Worm (Caenorhabditis elegans) whole organism, young adult: Measurements from ENCODE around the gene T05H10.8.

Experiments
- B0261.1 ChIP-seq: sonication (generic microtip); optimal IDR thresholded peaks from 2 replicates; lab custom pipeline; 2016; ENCODE audit warnings: mild to moderate bottlenecking, missing genetic modification characterization, moderate library complexity, missing compliant biosample characterization
- D2030.7 ChIP-seq: fragments of 200-800 bp; sonication (Bioruptor generic); IDR thresholded peaks from 2 replicates; pipeline ENCODE4 v1.3.6; 2022; ENCODE audit warnings: missing genetic modification reagents, missing genetic modification characterization, missing compliant biosample characterization
- F33H1.4 ChIP-seq: fragments of 200-800 bp; sonication (Bioruptor generic); IDR thresholded peaks from 2 replicates; pipeline ENCODE4 v1.3.6; 2022; ENCODE audit warnings: missing genetic modification reagents, missing genetic modification characterization, missing compliant biosample characterization
- F37B4.10 ChIP-seq: fragments of 200-800 bp; sonication (Bioruptor generic); IDR thresholded peaks from 2 replicates; pipeline ENCODE4 v1.3.6; 2022; ENCODE audit warnings: missing genetic modification characterization, missing compliant biosample characterization
- F49E8.2 ChIP-seq: sonication (generic microtip); optimal IDR thresholded peaks from 3 replicates; lab custom pipeline; 2017; ENCODE audit warnings: missing genetic modification characterization, mild to moderate bottlenecking, missing compliant biosample characterization, antibody characterized with exemption, moderate library complexity; ENCODE audit not compliant: insufficient read depth
- F57A8.1 ChIP-seq: fragments of 200-800 bp; sonication (Bioruptor generic); optimal IDR thresholded peaks from 2 replicates; lab custom pipeline; 2018; ENCODE audit warnings: mild to moderate bottlenecking, missing genetic modification characterization, moderate library complexity, missing compliant biosample characterization
- F57C9.4 ChIP-seq: sonication (generic microtip); optimal IDR thresholded peaks from 2 replicates; lab custom pipeline; 2017; ENCODE audit warnings: mild to moderate bottlenecking, missing genetic modification characterization, missing compliant biosample characterization
- Y53F4B.3 ChIP-seq: fragments of 200-800 bp; sonication (Bioruptor generic); IDR thresholded peaks from 2 replicates; pipeline ENCODE4 v1.3.6; 2022; ENCODE audit warnings: missing genetic modification reagents, missing genetic modification characterization, missing compliant biosample characterization
- Y53G8AR.9 ChIP-seq: fragments of 200-800 bp; sonication (Bioruptor generic); conservative IDR thresholded peaks from 2 replicates; pipeline ENCODE4 v1.3.6; 2022; ENCODE audit warnings: missing genetic modification reagents, missing genetic modification characterization, missing compliant biosample characterization
- Y67H2A.10 ChIP-seq: fragments of 200-800 bp; sonication (Bioruptor generic); conservative IDR thresholded peaks from 2 replicates; pipeline ENCODE4 v1.3.6; 2022; ENCODE audit warnings: missing genetic modification reagents, missing genetic modification characterization, missing compliant biosample characterization
- akir-1 ChIP-seq: fragments of 200-800 bp; sonication (Bioruptor generic); optimal IDR thresholded peaks from 2 replicates; lab custom pipeline; 2018; ENCODE audit warnings: mild to moderate bottlenecking, missing genetic modification characterization, moderate library complexity, missing compliant biosample characterization
- ama-1 ChIP-seq, 3 experiments: fragments of 150-350 bp in 1 of 3; sonication (generic microtip) in 2 of 3; optimal IDR thresholded peaks; 2 replicates each; lab custom pipeline; 2014 to 2018; ENCODE audit warnings: missing biosample characterization in 2 of 3, missing genetic modification characterization in 2 of 3, missing genetic modification reagents in 2 of 3
- atf-7 ChIP-seq: sonication (generic microtip); optimal IDR thresholded peaks from 2 replicates; lab custom pipeline; 2017; ENCODE audit warnings: mild to moderate bottlenecking, missing genetic modification characterization, missing compliant biosample characterization
- attf-5 ChIP-seq: fragments of 200-800 bp; sonication (Bioruptor generic); optimal IDR thresholded peaks from 2 replicates; lab custom pipeline; 2018; ENCODE audit warnings: mild to moderate bottlenecking, missing genetic modification characterization, missing compliant biosample characterization
- attf-6 ChIP-seq: fragments of 200-800 bp; sonication (Bioruptor generic); IDR thresholded peaks from 2 replicates; pipeline ENCODE4 v1.3.6; 2022; ENCODE audit warnings: missing genetic modification reagents, missing genetic modification characterization, missing compliant biosample characterization
- bed-1 ChIP-seq: fragments of 200-800 bp; sonication (Bioruptor generic); IDR thresholded peaks from 2 replicates; pipeline ENCODE4 v1.3.6; 2022; ENCODE audit warnings: missing genetic modification reagents, missing genetic modification characterization, missing compliant biosample characterization
- ccch-3 ChIP-seq: fragments of 200-800 bp; sonication (Bioruptor generic); optimal IDR thresholded peaks from 2 replicates; lab custom pipeline; 2018; ENCODE audit warnings: mild to moderate bottlenecking, missing genetic modification characterization, missing compliant biosample characterization
- cebp-1 ChIP-seq, 2 experiments: fragments of 200-800 bp in 1 of 2; sonication (Bioruptor generic) in 1 of 2; sonication (generic microtip) in 1 of 2; IDR thresholded peaks in 1 of 2; optimal IDR thresholded peaks in 1 of 2; 2 replicates each; pipeline versions ENCODE4 v1.3.6 to Lab custom; 2017 to 2022; ENCODE audit warnings: missing compliant biosample characterization in 2 of 2, missing genetic modification characterization in 2 of 2, mild to moderate bottlenecking in 1 of 2, missing genetic modification reagents in 1 of 2, moderate library complexity in 1 of 2
- ceh-79 ChIP-seq: sonication (generic microtip); optimal IDR thresholded peaks from 2 replicates; lab custom pipeline; 2017; ENCODE audit warnings: mild to moderate bottlenecking, missing genetic modification characterization, missing compliant biosample characterization
- ceh-91 ChIP-seq: fragments of 200-800 bp; sonication (Bioruptor generic); IDR thresholded peaks from 2 replicates; pipeline ENCODE4 v1.3.6; 2022; ENCODE audit warnings: missing genetic modification reagents, missing genetic modification characterization, missing compliant biosample characterization
- chd-7 ChIP-seq: sonication (generic microtip); optimal IDR thresholded peaks from 2 replicates; lab custom pipeline; 2016; ENCODE audit warnings: mild to moderate bottlenecking, missing genetic modification characterization, moderate library complexity, missing compliant biosample characterization
- egrh-3 ChIP-seq: fragments of 200-800 bp; sonication (Bioruptor generic); IDR thresholded peaks from 2 replicates; pipeline ENCODE4 v1.3.6; 2022; ENCODE audit warnings: missing genetic modification reagents, missing genetic modification characterization, missing compliant biosample characterization
- ekl-4 ChIP-seq: fragments of 200-800 bp; sonication (Bioruptor generic); IDR thresholded peaks from 2 replicates; pipeline ENCODE4 v1.3.6; 2022; ENCODE audit warnings: missing genetic modification reagents, missing genetic modification characterization, missing compliant biosample characterization
- fkh-3 ChIP-seq: sonication (generic microtip); optimal IDR thresholded peaks from 2 replicates; lab custom pipeline; 2016; ENCODE audit warnings: mild to moderate bottlenecking, missing genetic modification characterization, missing compliant biosample characterization
- gei-17 ChIP-seq: fragments of 200-800 bp; sonication (Bioruptor generic); optimal IDR thresholded peaks from 2 replicates; lab custom pipeline; 2018; ENCODE audit warnings: mild to moderate bottlenecking, missing genetic modification characterization, missing compliant biosample characterization
- hlh-26 ChIP-seq: fragments of 200-800 bp; sonication (Bioruptor generic); conservative IDR thresholded peaks from 2 replicates; pipeline ENCODE4 v1.3.6; 2022; ENCODE audit warnings: missing genetic modification reagents, missing genetic modification characterization, missing compliant biosample characterization
- hmg-1.2 ChIP-seq: fragments of 200-800 bp; sonication (Bioruptor generic); IDR thresholded peaks from 2 replicates; pipeline ENCODE4 v1.3.6; 2022; ENCODE audit warnings: missing genetic modification reagents, missing genetic modification characterization, missing compliant biosample characterization
- lag-1 ChIP-seq: fragments of 200-800 bp; sonication (Bioruptor generic); IDR thresholded peaks from 2 replicates; pipeline ENCODE4 v1.3.6; 2022; ENCODE audit warnings: missing genetic modification reagents, missing genetic modification characterization, missing compliant biosample characterization
- let-526 ChIP-seq: fragments of 200-800 bp; sonication (Bioruptor generic); IDR thresholded peaks from 2 replicates; pipeline ENCODE4 v1.3.6; 2022; ENCODE audit warnings: missing genetic modification reagents, missing genetic modification characterization, missing compliant biosample characterization
- lin-40 ChIP-seq: sonication (generic microtip); optimal IDR thresholded peaks from 2 replicates; lab custom pipeline; 2016; ENCODE audit warnings: missing genetic modification characterization, mild to moderate bottlenecking, missing compliant biosample characterization, missing genotype, missing genetic modification reagents
- lin-54 ChIP-seq: fragments of 200-800 bp; sonication (Bioruptor generic); optimal IDR thresholded peaks from 2 replicates; lab custom pipeline; 2018; ENCODE audit warnings: mild to moderate bottlenecking, missing genetic modification characterization, missing compliant biosample characterization
- madf-10 ChIP-seq: sonication (generic microtip); optimal IDR thresholded peaks from 2 replicates; lab custom pipeline; 2016; ENCODE audit warnings: mild to moderate bottlenecking, missing genetic modification characterization, missing compliant biosample characterization
- madf-8 ChIP-seq: fragments of 200-800 bp; sonication (Bioruptor generic); conservative IDR thresholded peaks from 2 replicates; pipeline ENCODE4 v1.3.6; 2022; ENCODE audit warnings: missing genetic modification reagents, missing genetic modification characterization, missing compliant biosample characterization
- mel-28 ChIP-seq: sonication (generic microtip); optimal IDR thresholded peaks from 2 replicates; lab custom pipeline; 2016; ENCODE audit warnings: borderline replicate concordance, mild to moderate bottlenecking, missing genetic modification characterization, missing compliant biosample characterization
- mes-4 ChIP-seq: sonication (generic microtip); optimal IDR thresholded peaks from 2 replicates; lab custom pipeline; 2016; ENCODE audit warnings: missing genotype, missing genetic modification characterization, missing compliant biosample characterization
- mxl-1 ChIP-seq: sonication (generic microtip); optimal IDR thresholded peaks from 2 replicates; lab custom pipeline; 2016; ENCODE audit warnings: missing genetic modification characterization, missing compliant biosample characterization
- nfya-2 ChIP-seq: fragments of 200-800 bp; sonication (Bioruptor generic); IDR thresholded peaks from 2 replicates; pipeline ENCODE4 v1.3.6; 2022; ENCODE audit warnings: missing genetic modification reagents, missing genetic modification characterization, missing compliant biosample characterization
- nhr-179 ChIP-seq: sonication (generic microtip); optimal IDR thresholded peaks from 2 replicates; lab custom pipeline; 2016; ENCODE audit warnings: mild to moderate bottlenecking, missing genetic modification characterization, missing compliant biosample characterization
- nhr-27 ChIP-seq: fragments of 200-800 bp; sonication (Bioruptor generic); optimal IDR thresholded peaks from 2 replicates; lab custom pipeline; 2018; ENCODE audit warnings: mild to moderate bottlenecking, missing genetic modification characterization, moderate library complexity, missing compliant biosample characterization
- pha-4 ChIP-seq: fragments of 150-350 bp; sonication (generic microtip); optimal IDR thresholded peaks from 2 replicates; lab custom pipeline; 2014; ENCODE audit warnings: missing biosample characterization, missing genetic modification reagents, missing genetic modification characterization
- rec-8 ChIP-seq, 2 experiments: sonication (generic microtip); optimal IDR thresholded peaks; 2 replicates each; lab custom pipeline; 2016; ENCODE audit warnings: mild to moderate bottlenecking in 2 of 2, missing genetic modification characterization in 2 of 2, missing genetic modification reagents in 2 of 2, missing genotype in 2 of 2, missing biosample characterization in 1 of 2, missing compliant biosample characterization in 1 of 2, moderate library complexity in 1 of 2
- tbp1 ChIP-seq: fragments of 200-800 bp; sonication (Bioruptor generic); optimal IDR thresholded peaks from 2 replicates; lab custom pipeline; 2018; ENCODE audit warnings: mild to moderate bottlenecking, missing genetic modification characterization, missing compliant biosample characterization
- unc-62 ChIP-seq: fragments of 150-350 bp; optimal IDR thresholded peaks from 2 replicates; lab custom pipeline; 2014; ENCODE audit warnings: missing biosample characterization, missing genetic modification reagents, missing genetic modification characterization
- xnd-1 ChIP-seq: sonication (generic microtip); optimal IDR thresholded peaks from 2 replicates; lab custom pipeline; 2016; ENCODE audit warnings: missing genotype, missing genetic modification reagents, missing genetic modification characterization, missing compliant biosample characterization
- zfh-2 ChIP-seq: fragments of 200-800 bp; sonication (Bioruptor generic); conservative IDR thresholded peaks from 2 replicates; pipeline ENCODE4 v1.3.6; 2022; ENCODE audit warnings: missing genetic modification reagents, missing genetic modification characterization, missing compliant biosample characterization
- ztf-22 ChIP-seq: fragments of 200-800 bp; sonication (Bioruptor generic); optimal IDR thresholded peaks from 2 replicates; lab custom pipeline; 2018; ENCODE audit warnings: mild to moderate bottlenecking, missing genetic modification characterization, moderate library complexity, missing compliant biosample characterization
- ztf-26 ChIP-seq: sonication (generic microtip); optimal IDR thresholded peaks from 2 replicates; lab custom pipeline; 2017; ENCODE audit warnings: missing genetic modification characterization, missing compliant biosample characterization
- ztf-28 ChIP-seq: fragments of 200-800 bp; sonication (Bioruptor generic); IDR thresholded peaks from 2 replicates; pipeline ENCODE4 v1.3.6; 2022; ENCODE audit warnings: missing genetic modification reagents, missing genetic modification characterization, missing compliant biosample characterization

The T05H10.8 gene

DNA sequence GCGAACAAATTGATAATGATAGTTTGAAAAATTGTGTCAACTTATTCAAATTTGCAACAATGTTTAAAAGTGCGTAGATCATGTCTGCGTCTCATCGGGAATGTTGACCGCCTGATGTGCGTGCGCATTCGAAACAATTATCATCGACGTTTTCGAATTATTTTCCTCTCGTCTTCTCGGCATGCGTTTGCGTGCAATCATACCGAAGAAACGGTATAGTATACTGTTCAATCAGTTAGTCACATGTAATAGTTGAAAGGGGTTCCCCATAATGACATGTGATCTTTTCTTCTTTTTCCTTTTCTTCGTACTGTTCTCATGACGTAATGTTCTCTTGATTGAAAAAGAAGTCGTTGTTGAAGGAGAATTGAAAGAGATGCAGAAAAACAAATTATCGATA is 42.1 kb upstream of the T05H10.8 start (continued):
- TF ChIP-seq mes-4 (no peak), Y53F4B.3 (GFP tag; lab: Robert Waterston, UW) (no peak), F57A8.1 (GFP tag; lab: Kevin White, UChicago) (no peak), gei-17 (GFP tag; lab: Kevin White, UChicago) (peak; percentile 5), attf-6 (no peak), cebp-1 (GFP tag; IDR thresholded peaks at IDR 0.05; lab: Robert Waterston, UW) (0 out of 2 replicates have a peak, but pooled peaks have one; percentile 8), cebp-1 (tag; optimal IDR thresholded peaks at IDR 0.05; lab: Kevin White, UChicago) (peak; percentile 72), F49E8.2 (tag; lab: Kevin White, UChicago) (no peak), unc-62 (GFP tag; lab: Kevin White, UChicago) (peak; percentile 45), Y67H2A.10 (GFP tag; lab: Robert Waterston, UW) (peak; percentile 51; the same call in 1 of the 2 replicates), lin-40 (tag; lab: Kevin White, UChicago) (peak; percentile 64), hmg-1.2 (GFP tag; lab: Robert Waterston, UW) (peak; percentile 38), ekl-4 (GFP tag; lab: Robert Waterston, UW) (peak; percentile 60; the same call in 1 of the 2 replicates), fkh-3 (tag; lab: Kevin White, UChicago) (no peak), nfya-2 (no peak), D2030.7 (no peak), rec-8 (tag; optimal IDR thresholded peaks at IDR 0.05; lab: Kevin White, UChicago) (no peak), akir-1 (GFP tag; lab: Kevin White, UChicago) (peak; percentile 28), egrh-3 (no peak), ccch-3 (GFP tag; lab: Kevin White, UChicago) (no peak), xnd-1 (tag; lab: Kevin White, UChicago) (no peak), pha-4 (no peak), attf-5 (GFP tag; lab: Kevin White, UChicago) (peak; percentile 68), hlh-26 (no peak), ceh-79 (tag; lab: Kevin White, UChicago) (no peak), lag-1 (no peak), madf-10 (tag; lab: Kevin White, UChicago) (no peak), nhr-179 (tag; lab: Kevin White, UChicago) (no peak), B0261.1 (tag; lab: Kevin White, UChicago) (no peak), tbp1 (GFP tag; lab: Kevin White, UChicago) (peak; percentile 55), ztf-22 (peak; percentile 17), F33H1.4 (GFP tag; lab: Robert Waterston, UW) (no peak), ztf-26 (tag; lab: Kevin White, UChicago) (peak; percentile 71), madf-8 (GFP tag; lab: Robert Waterston, UW) (no peak), ztf-28 (GFP tag; lab: Robert Waterston, UW) (no peak), ama-1 (optimal IDR thresholded peaks at IDR 0.05; lab: Kevin White, UChicago) (peak; percentile 5), ama-1 (GFP tag; optimal IDR thresholded peaks at IDR 0.05; lab: Kevin White, UChicago) (no peak), ceh-91 (no peak), chd-7 (tag; lab: Kevin White, UChicago) (peak; percentile 58), atf-7 (tag; lab: Kevin White, UChicago) (peak; percentile 86), F57C9.4 (no peak), F37B4.10 (no peak), mxl-1 (tag; lab: Kevin White, UChicago) (no peak), mel-28 (tag; lab: Kevin White, UChicago) (no peak), lin-54 (peak; percentile 53), nhr-27 (tag; lab: Kevin White, UChicago) (no peak), let-526 (GFP tag; lab: Robert Waterston, UW) (0 out of 2 replicates have a peak, but pooled peaks have one; percentile 21), Y53G8AR.9 (GFP tag; lab: Robert Waterston, UW) (0 out of 2 replicates have a peak, but pooled peaks have one; percentile 54), bed-1 (no peak), zfh-2 (GFP tag; lab: Robert Waterston, UW) (no peak)
